Worm (Caenorhabditis elegans) whole organism, L2 larva: ENCODE results near the gene Y94H6A.5.

Experiments
- ZK546.5 ChIP-seq: sonication (generic microtip); optimal IDR thresholded peaks from 2 replicates; lab custom pipeline; 2017; ENCODE audit warnings: missing biosample characterization, missing genetic modification characterization
- ceh-16 ChIP-seq: fragments of 150-350 bp; optimal IDR thresholded peaks from 2 replicates; lab custom pipeline; 2014; ENCODE audit warnings: missing biosample characterization, missing genetic modification characterization
- lin-13 ChIP-seq: fragments of 150-350 bp; optimal IDR thresholded peaks from 2 replicates; lab custom pipeline; 2014; ENCODE audit warnings: missing biosample characterization, missing genetic modification reagents, missing genetic modification characterization
- nhr-23 ChIP-seq: fragments of 150-350 bp; optimal IDR thresholded peaks from 2 replicates; lab custom pipeline; 2014; ENCODE audit warnings: missing biosample characterization, missing genetic modification reagents, missing genetic modification characterization
- nhr-237 ChIP-seq: fragments of 150-350 bp; optimal IDR thresholded peaks from 2 replicates; lab custom pipeline; 2014; ENCODE audit warnings: missing biosample characterization, missing genetic modification characterization
- nhr-77 ChIP-seq: fragments of 150-350 bp; optimal IDR thresholded peaks from 2 replicates; lab custom pipeline; 2014; ENCODE audit warnings: missing biosample characterization, missing genetic modification characterization
- ztf-1 ChIP-seq: fragments of 200-800 bp; sonication (Bioruptor generic); conservative IDR thresholded peaks from 2 replicates; pipeline ENCODE4 v1.3.6; 2022; ENCODE audit warnings: missing genetic modification characterization, missing compliant biosample characterization
- ztf-11 ChIP-seq: sonication (generic microtip); optimal IDR thresholded peaks from 2 replicates; lab custom pipeline; 2017; ENCODE audit warnings: missing biosample characterization, missing genetic modification characterization
- ztf-4 ChIP-seq: fragments of 150-350 bp; optimal IDR thresholded peaks from 2 replicates; lab custom pipeline; 2014; ENCODE audit warnings: missing biosample characterization, missing genetic modification characterization

DNA sequence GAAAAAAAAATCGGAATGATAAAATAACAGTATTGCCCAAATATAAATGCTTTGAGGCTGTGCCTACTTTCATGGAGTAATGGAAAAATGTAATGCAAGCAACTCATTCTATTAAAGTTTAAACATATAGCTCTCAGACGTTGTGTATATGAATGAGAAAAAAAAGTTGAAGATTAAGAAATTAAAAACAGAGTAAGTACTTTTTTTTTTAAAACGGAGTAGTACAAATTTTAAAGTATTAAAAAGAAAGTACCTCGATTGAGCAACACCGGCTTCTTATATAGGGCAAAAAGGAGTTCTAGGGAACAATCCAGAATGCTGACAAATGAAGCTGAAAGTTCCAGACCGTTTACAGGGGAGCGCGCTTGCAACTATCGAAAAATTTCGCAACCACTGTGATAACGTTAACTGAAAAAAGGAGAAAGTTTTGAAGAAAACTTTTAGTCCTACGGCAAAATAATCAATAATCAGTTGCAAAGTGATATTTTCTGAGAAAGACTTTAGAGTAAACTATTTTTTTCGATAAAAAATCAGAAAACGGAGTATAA is 7.4 kb upstream of the Y94H6A.5 start:
- TF ChIP-seq ceh-16 (tag; lab: Kevin White, UChicago) (no peak), lin-13 (GFP tag; lab: Kevin White, UChicago) (peak; percentile 23), ztf-11 (tag; lab: Kevin White, UChicago) (no peak), ztf-1 (no peak), nhr-237 (tag; lab: Kevin White, UChicago) (no peak), ZK546.5 (tag; lab: Kevin White, UChicago) (no peak), nhr-77 (tag; lab: Kevin White, UChicago) (no peak), ztf-4 (tag; lab: Kevin White, UChicago) (no peak), nhr-23 (tag; lab: Kevin White, UChicago) (no peak)
